Fruit fly (Drosophila melanogaster) whole organism, embryonic: ENCODE results near the gene CG17650.
A peak's percentile ranks its signal among the peaks of the same experiment; 100 is the strongest.

ENCODE experiments used
- Bdp1 ChIP-seq: fragments of 200-800 bp; sonication (Bioruptor generic); optimal IDR thresholded peaks from 3 replicates; lab custom pipeline; 2016; ENCODE audit warnings: missing biosample characterization, missing genetic modification characterization
- BtbVII ChIP-seq: fragments of 200-800 bp; sonication (Bioruptor generic); optimal IDR thresholded peaks from 3 replicates; lab custom pipeline; 2017; ENCODE audit warnings: missing biosample characterization, mild to moderate bottlenecking, missing genetic modification characterization
- CG10209 ChIP-seq: fragments of 200-800 bp; sonication (Bioruptor generic); optimal IDR thresholded peaks from 3 replicates; lab custom pipeline; 2017; ENCODE audit warnings: missing biosample characterization, mild to moderate bottlenecking, missing genetic modification characterization, missing genetic modification reagents
- CG10267 ChIP-seq: fragments of 200-800 bp; sonication (Bioruptor generic); optimal IDR thresholded peaks from 2 replicates; lab custom pipeline; 2018; ENCODE audit warnings: missing biosample characterization, mild to moderate bottlenecking, missing genetic modification characterization, moderate library complexity
- CG10959 ChIP-seq: fragments of 200-800 bp; sonication (Bioruptor generic); IDR thresholded peaks from 2 replicates; pipeline ENCODE4 v1.3.6; 2022; ENCODE audit warnings: missing biosample characterization, missing genetic modification characterization
- CG12071 ChIP-seq: fragments of 200-800 bp; sonication (Bioruptor generic); optimal IDR thresholded peaks from 3 replicates; lab custom pipeline; 2018; ENCODE audit warnings: missing biosample characterization, mild to moderate bottlenecking, missing genetic modification characterization
- CG12769 ChIP-seq: fragments of 200-800 bp; sonication (Bioruptor generic); optimal IDR thresholded peaks from 2 replicates; lab custom pipeline; 2019; ENCODE audit warnings: missing biosample characterization, mild to moderate bottlenecking, missing genetic modification characterization, moderate library complexity
- CG14965 ChIP-seq: fragments of 200-800 bp; sonication (Bioruptor generic); optimal IDR thresholded peaks from 2 replicates; lab custom pipeline; 2016; ENCODE audit warnings: missing biosample characterization, missing genetic modification characterization, borderline replicate concordance
- CG18599 ChIP-seq: fragments of 200-800 bp; sonication (Bioruptor generic); optimal IDR thresholded peaks from 3 replicates; lab custom pipeline; 2017; ENCODE audit warnings: missing biosample characterization, missing genetic modification characterization, mild to moderate bottlenecking, moderate library complexity, missing genetic modification reagents
- CG2712 ChIP-seq: fragments of 200-800 bp; optimal IDR thresholded peaks from 3 replicates; lab custom pipeline; 2019; ENCODE audit warnings: missing biosample characterization, mild to moderate bottlenecking, missing genetic modification characterization, moderate library complexity
- CG30431 ChIP-seq: fragments of 200-800 bp; sonication (Bioruptor generic); optimal IDR thresholded peaks from 2 replicates; lab custom pipeline; 2017; ENCODE audit warnings: missing biosample characterization, missing genetic modification characterization
- CG31388 ChIP-seq: fragments of 200-800 bp; sonication (Bioruptor generic); optimal IDR thresholded peaks from 2 replicates; lab custom pipeline; 2016; ENCODE audit warnings: missing biosample characterization, missing genetic modification characterization
- CG32767 ChIP-seq: fragments of 200-800 bp; sonication (Bioruptor generic); IDR thresholded peaks from 2 replicates; pipeline ENCODE4 v1.3.6; 2022; ENCODE audit warnings: missing biosample characterization, missing genetic modification characterization
- CG33213 ChIP-seq: fragments of 200-800 bp; sonication (Bioruptor generic); optimal IDR thresholded peaks from 3 replicates; lab custom pipeline; 2016; ENCODE audit warnings: missing biosample characterization, missing genetic modification characterization
- CG4707 ChIP-seq: fragments of 200-800 bp; sonication (Bioruptor generic); optimal IDR thresholded peaks from 2 replicates; lab custom pipeline; 2018; ENCODE audit warnings: missing biosample characterization, mild to moderate bottlenecking, missing genetic modification characterization, moderate library complexity
- CG7987 ChIP-seq: fragments of 200-800 bp; sonication (Bioruptor generic); optimal IDR thresholded peaks from 2 replicates; lab custom pipeline; 2018; ENCODE audit warnings: missing biosample characterization, mild to moderate bottlenecking, missing genetic modification characterization, moderate library complexity
- CG9797 ChIP-seq: fragments of 200-800 bp; sonication (Bioruptor generic); optimal IDR thresholded peaks from 3 replicates; lab custom pipeline; 2018; ENCODE audit warnings: missing biosample characterization, mild to moderate bottlenecking, missing genetic modification characterization
- Doc2 ChIP-seq: fragments of 200-800 bp; sonication (Bioruptor generic); IDR thresholded peaks from 2 replicates; pipeline ENCODE4 v1.3.6; 2022; ENCODE audit warnings: missing biosample characterization, missing genetic modification characterization
- HLH4C ChIP-seq: fragments of 200-800 bp; sonication (Bioruptor generic); IDR thresholded peaks from 3 replicates; pipeline ENCODE4 v1.3.6; 2022; ENCODE audit warnings: missing biosample characterization, missing genetic modification characterization; ENCODE audit not compliant: partially characterized antibody
- Hey ChIP-seq: fragments of 200-800 bp; sonication (Bioruptor generic); optimal IDR thresholded peaks from 3 replicates; lab custom pipeline; 2018; ENCODE audit warnings: missing biosample characterization, mild to moderate bottlenecking, missing genetic modification characterization
- Kr ChIP-seq: fragments of 200-800 bp; sonication (Bioruptor generic); optimal IDR thresholded peaks from 2 replicates; lab custom pipeline; 2017; ENCODE audit warnings: missing biosample characterization, mild to moderate bottlenecking, missing genetic modification characterization
- Lpt ChIP-seq: fragments of >200 bp; optimal IDR thresholded peaks from 2 replicates; lab custom pipeline; 2018; ENCODE audit warnings: missing biosample characterization, missing genetic modification characterization
- MTF-1 ChIP-seq: fragments of 200-800 bp; sonication (Bioruptor generic); optimal IDR thresholded peaks from 2 replicates; lab custom pipeline; 2018; ENCODE audit warnings: missing biosample characterization, mild to moderate bottlenecking, missing genetic modification characterization, borderline replicate concordance
- Mad ChIP-seq: fragments of 200-800 bp; sonication (Bioruptor generic); optimal IDR thresholded peaks from 2 replicates; lab custom pipeline; 2016; ENCODE audit warnings: missing biosample characterization, missing genetic modification characterization
- NC2β ChIP-seq: fragments of 200-800 bp; sonication (Bioruptor generic); optimal IDR thresholded peaks from 2 replicates; lab custom pipeline; 2016; ENCODE audit warnings: missing biosample characterization, missing genetic modification characterization
- Opbp ChIP-seq: fragments of 200-800 bp; sonication (Bioruptor generic); IDR thresholded peaks from 3 replicates; pipeline ENCODE4 v1.3.6; 2022; ENCODE audit warnings: missing biosample characterization, missing genetic modification characterization; ENCODE audit not compliant: partially characterized antibody
- Sox100B ChIP-seq: fragments of 200-800 bp; sonication (Bioruptor generic); optimal IDR thresholded peaks from 3 replicates; lab custom pipeline; 2018; ENCODE audit warnings: missing biosample characterization, mild to moderate bottlenecking, missing genetic modification characterization
- Tbp ChIP-seq: fragments of >200 bp; optimal IDR thresholded peaks from 2 replicates; lab custom pipeline; 2018; ENCODE audit warnings: missing biosample characterization, missing genetic modification characterization
- abd-A ChIP-seq: fragments of 200-800 bp; sonication (Bioruptor generic); optimal IDR thresholded peaks from 3 replicates; lab custom pipeline; 2019; ENCODE audit warnings: missing biosample characterization, mild to moderate bottlenecking, missing genetic modification characterization, moderate library complexity
- crc ChIP-seq: fragments of 200-800 bp; sonication (Bioruptor generic); optimal IDR thresholded peaks from 2 replicates; lab custom pipeline; 2016; ENCODE audit warnings: missing biosample characterization, missing genetic modification characterization
- crp ChIP-seq, 2 experiments: fragments of 200-800 bp; sonication (Bioruptor generic); optimal IDR thresholded peaks; 2 replicates in 1 of 2; 3 replicates in 1 of 2; lab custom pipeline; 2017; ENCODE audit warnings: missing biosample characterization in 2 of 2, missing genetic modification characterization in 2 of 2, mild to moderate bottlenecking in 1 of 2, moderate library complexity in 1 of 2
- da ChIP-seq: fragments of 200-800 bp; sonication (Bioruptor generic); optimal IDR thresholded peaks from 2 replicates; lab custom pipeline; 2016; ENCODE audit warnings: missing biosample characterization, missing genetic modification characterization
- danr ChIP-seq: fragments of 200-800 bp; sonication (Bioruptor generic); IDR thresholded peaks from 2 replicates; pipeline ENCODE4 v1.3.6; 2022; ENCODE audit warnings: missing biosample characterization, missing genetic modification characterization
- hkb ChIP-seq, 2 experiments: fragments of 200-800 bp in 1 of 2; fragments of >200 bp in 1 of 2; sonication (Bioruptor generic) in 1 of 2; IDR thresholded peaks in 1 of 2; optimal IDR thresholded peaks in 1 of 2; 2 replicates each; pipeline versions ENCODE4 v1.3.6 to Lab custom; 2017 to 2022; ENCODE audit warnings: missing biosample characterization in 1 of 2, missing genetic modification characterization in 1 of 2
- kay ChIP-seq: fragments of 200-800 bp; sonication (Bioruptor generic); optimal IDR thresholded peaks from 2 replicates; lab custom pipeline; 2016; ENCODE audit warnings: missing biosample characterization, missing genetic modification characterization
- lab ChIP-seq: fragments of 200-800 bp; sonication (Bioruptor generic); optimal IDR thresholded peaks from 3 replicates; lab custom pipeline; 2017; ENCODE audit warnings: missing biosample characterization, missing genetic modification characterization, mild to moderate bottlenecking, moderate library complexity, missing genetic modification reagents
- mirr ChIP-seq: fragments of 200-800 bp; sonication (Bioruptor generic); optimal IDR thresholded peaks from 3 replicates; lab custom pipeline; 2018; ENCODE audit warnings: missing biosample characterization, mild to moderate bottlenecking, missing genetic modification characterization
- nerfin-1 ChIP-seq: fragments of 200-800 bp; sonication (Bioruptor generic); optimal IDR thresholded peaks from 3 replicates; lab custom pipeline; 2019; ENCODE audit warnings: missing biosample characterization, mild to moderate bottlenecking, missing genetic modification characterization, moderate library complexity
- onecut ChIP-seq: fragments of 200-800 bp; sonication (Bioruptor generic); IDR thresholded peaks from 2 replicates; pipeline ENCODE4 v1.3.6; 2022; ENCODE audit warnings: missing biosample characterization, missing genetic modification characterization
- pnt ChIP-seq: fragments of 200-800 bp; sonication (Bioruptor generic); optimal IDR thresholded peaks from 3 replicates; lab custom pipeline; 2016; ENCODE audit warnings: missing biosample characterization, missing genetic modification characterization
- repo ChIP-seq: fragments of 200-800 bp; sonication (Bioruptor generic); optimal IDR thresholded peaks from 2 replicates; lab custom pipeline; 2016; ENCODE audit warnings: missing biosample characterization, missing genetic modification characterization
- sna ChIP-seq: fragments of 200-800 bp; sonication (Bioruptor generic); IDR thresholded peaks from 2 replicates; pipeline ENCODE4 v1.3.6; 2022; ENCODE audit warnings: missing biosample characterization, missing genetic modification characterization; ENCODE audit not compliant: partially characterized antibody
- zen2 ChIP-seq: fragments of 200-800 bp; sonication (Bioruptor generic); IDR thresholded peaks from 3 replicates; pipeline ENCODE4 v1.3.6; 2022; ENCODE audit warnings: missing biosample characterization, missing genetic modification characterization; ENCODE audit not compliant: partially characterized antibody

Gene CG17650

dm6 chr2L:1790261-1790660, 31.4 kb upstream of the CG17650 start, which contains the start of gene Gr22d:
Gene Gr22d, minus strand, starts transcription at chr2L:1790361.
- TF ChIP-seq pnt (GFP tag; lab: Kevin White, UChicago) (no peak), Mad (GFP tag; lab: Kevin White, UChicago) (no peak), CG30431 (no peak), CG32767 (no peak), Kr (GFP tag; lab: Kevin White, UChicago) (no peak)
- TF ChIP-seq, all 482 proteins: peak for 0

dm6 chr2L:1787929-1788328, 29.0 kb upstream of the CG17650 start:
- TF ChIP-seq nerfin-1 (tag; lab: Kevin White, UChicago) (peak; percentile 54), Hey (tag; lab: Kevin White, UChicago) (peak; percentile 81), HLH4C (no peak), CG18599 (GFP tag; lab: Kevin White, UChicago) (peak; percentile 41), abd-A (tag; lab: Kevin White, UChicago) (peak; percentile 76), lab (GFP tag; lab: Kevin White, UChicago) (peak; percentile 19), onecut (GFP tag; lab: Robert Waterston, UW) (peak; percentile 44), Doc2 (GFP tag; lab: Robert Waterston, UW) (no peak), mirr (peak; percentile 23)

- TF ChIP-seq CG31388 (GFP tag; lab: Kevin White, UChicago): no peak
These were observed 24.9 kb upstream of the CG17650 start, which contains the start of gene Gr22e for dm6 chr2L:1783762-1784161. Gene Gr22e, plus strand, starts transcription at chr2L:1784062.

- no peak for TF ChIP-seq BtbVII (GFP tag; lab: Kevin White, UChicago)
- TF ChIP-seq CG10959 (GFP tag; lab: Robert Waterston, UW): no peak
- TF ChIP-seq Sox100B (GFP tag; lab: Kevin White, UChicago): no peak
- no peak for TF ChIP-seq hkb (optimal IDR thresholded peaks at IDR 0.05; lab: Kevin White, UChicago)
- TF ChIP-seq hkb (GFP tag; IDR thresholded peaks at IDR 0.05; lab: Robert Waterston, UW): no peak
- no peak for TF ChIP-seq CG33213 (GFP tag; lab: Kevin White, UChicago)
- no peak for TF ChIP-seq repo (GFP tag; lab: Kevin White, UChicago)
- no peak for TF ChIP-seq NC2β (GFP tag; lab: Kevin White, UChicago)
- TF ChIP-seq CG12071 (GFP tag; lab: Kevin White, UChicago): no peak
- no peak for TF ChIP-seq danr
- no peak for TF ChIP-seq crp (GFP tag; optimal IDR thresholded peaks at IDR 0.05; lab: Kevin White, UChicago)
- TF ChIP-seq CG10209 (GFP tag; lab: Kevin White, UChicago): no peak
- no peak for TF ChIP-seq CG7987 (GFP tag; lab: Kevin White, UChicago)
- TF ChIP-seq, all 482 proteins: peak for 0
These were observed 2.5 kb downstream of the CG17650 start, which contains the start of gene Gr22f for dm6 chr2L:1756351-1756750. Gene Gr22f, minus strand, starts transcription at chr2L:1756451.

dm6 chr2L:1751953-1752352, 6.9 kb downstream of the CG17650 start, which contains the start of the genes CG17712 and CG17648:
Gene CG17712, minus strand, starts transcription at chr2L:1752122.
Gene CG17648, plus strand, starts transcription at chr2L:1752308.
- TF ChIP-seq sna (GFP tag; lab: Robert Waterston, UW) (peak; percentile 80), CG12769 (tag; lab: Kevin White, UChicago) (no peak), CG4707 (no peak), Bdp1 (GFP tag; lab: Kevin White, UChicago) (no peak), CG32767 (no peak), CG9797 (GFP tag; lab: Kevin White, UChicago) (no peak), Tbp (GFP tag; lab: Kevin White, UChicago) (no peak), MTF-1 (GFP tag; lab: Kevin White, UChicago) (no peak), crc (GFP tag; lab: Kevin White, UChicago) (no peak), Opbp (GFP tag; lab: Robert Waterston, UW) (peak; percentile 84), CG10267 (tag; lab: Kevin White, UChicago) (peak; percentile 2), CG2712 (tag; lab: Kevin White, UChicago) (no peak), Lpt (no peak), CG14965 (GFP tag; lab: Kevin White, UChicago) (no peak), Sox100B (GFP tag; lab: Kevin White, UChicago) (no peak), kay (GFP tag; lab: Kevin White, UChicago) (no peak), da (GFP tag; lab: Kevin White, UChicago) (no peak), Doc2 (GFP tag; lab: Robert Waterston, UW) (no peak), zen2 (GFP tag; lab: Robert Waterston, UW) (peak; percentile 71; the same call in 2 of the 3 replicates)
